Worm (Caenorhabditis elegans) whole organism, late embryonic: Measurements from ENCODE around the gene asna-1.

Experiments used
- elt-2 ChIP-seq: sonication (generic microtip); optimal IDR thresholded peaks from 2 replicates; lab custom pipeline; 2016; ENCODE audit warnings: missing genetic modification reagents, missing genetic modification characterization, missing compliant biosample characterization
- nhr-11 ChIP-seq: fragments of 150-350 bp; optimal IDR thresholded peaks from 2 replicates; lab custom pipeline; 2014; ENCODE audit warnings: missing biosample characterization, missing genetic modification characterization

- TF ChIP-seq nhr-11 (tag; lab: Kevin White, UChicago) = no peak
- TF ChIP-seq elt-2 = no peak
Observed at ce11 chrIII:8903263-8903662, 8.4 kb downstream of the asna-1 start.
